In the genomic region with DNA sequence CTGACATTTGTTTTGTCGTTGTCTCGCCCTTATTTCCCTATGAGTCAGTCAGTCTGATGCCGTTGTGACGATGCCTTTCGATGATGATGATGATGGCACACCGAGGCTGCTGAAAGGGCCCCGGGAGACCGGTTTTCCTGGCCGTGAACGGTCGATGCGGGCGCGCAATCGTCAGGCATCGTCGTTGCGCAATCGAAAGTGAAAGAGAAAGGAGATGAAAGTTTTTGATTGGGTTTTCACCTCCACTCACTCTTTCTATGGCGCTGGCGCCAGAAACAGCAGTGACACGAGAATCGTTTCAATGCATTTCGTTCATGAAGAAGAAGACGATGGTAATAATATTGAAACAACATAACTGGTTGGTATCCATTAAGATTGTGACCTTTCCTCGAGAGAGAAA, we compare ENCODE assay signal across 1 worm cellular context.
TF ChIP-seq lines count a peak whose summit lies in the region.

No protein-coding gene starts in this region.

TF ChIP-seq in whole organism, L1 larva, 84 proteins besides CTCF, POLR2A, EP300 and RAD21 (continued from another document):
- peak; percentile 41 for TF ChIP-seq rnt-1 (tag; optimal IDR thresholded peaks at IDR 0.05; lab: Kevin White, UChicago)
- no peak for TF ChIP-seq ceh-63 (GFP tag; optimal IDR thresholded peaks at IDR 0.05; lab: Kevin White, UChicago)
- no peak for TF ChIP-seq mef-2 (tag; optimal IDR thresholded peaks at IDR 0.05; lab: Kevin White, UChicago)
- no peak for TF ChIP-seq lin-39 (tag; optimal IDR thresholded peaks at IDR 0.05; lab: Kevin White, UChicago)
- TF ChIP-seq blmp-1 (tag; optimal IDR thresholded peaks at IDR 0.05; lab: Kevin White, UChicago), result peak; percentile 100
- TF ChIP-seq lin-14 (GFP tag; optimal IDR thresholded peaks at IDR 0.05; lab: Kevin White, UChicago), result peak; percentile 88
- TF ChIP-seq egl-27 (tag; optimal IDR thresholded peaks at IDR 0.05; lab: Kevin White, UChicago), result peak in 1 of 2 experiments; percentile 58
- no peak for TF ChIP-seq fkh-10 (GFP tag; optimal IDR thresholded peaks at IDR 0.05; lab: Kevin White, UChicago)
- peak in 1 of 3 experiments; percentile 8 for TF ChIP-seq dpl-1 (GFP tag; optimal IDR thresholded peaks at IDR 0.05; lab: Kevin White, UChicago)
- TF ChIP-seq unc-130 (tag; optimal IDR thresholded peaks at IDR 0.05; lab: Kevin White, UChicago), result no peak
- TF ChIP-seq nhr-28 (tag; optimal IDR thresholded peaks at IDR 0.05; lab: Kevin White, UChicago), result no peak
- TF ChIP-seq tlp-1 (tag; optimal IDR thresholded peaks at IDR 0.05; lab: Kevin White, UChicago), result no peak
- TF ChIP-seq nhr-76 (tag; optimal IDR thresholded peaks at IDR 0.05; lab: Kevin White, UChicago), result no peak
- no peak for TF ChIP-seq nhr-12 (tag; optimal IDR thresholded peaks at IDR 0.05; lab: Kevin White, UChicago)
- TF ChIP-seq ceh-82 (tag; optimal IDR thresholded peaks at IDR 0.05; lab: Kevin White, UChicago), result no peak
- no peak for TF ChIP-seq aha-1 (tag; optimal IDR thresholded peaks at IDR 0.05; lab: Kevin White, UChicago)
- no peak for TF ChIP-seq tbx-2 (tag; optimal IDR thresholded peaks at IDR 0.05; lab: Kevin White, UChicago)
- TF ChIP-seq fos-1 (tag; optimal IDR thresholded peaks at IDR 0.05; lab: Kevin White, UChicago), result no peak
- TF ChIP-seq jun-1 (tag; optimal IDR thresholded peaks at IDR 0.05; lab: Kevin White, UChicago), result peak; percentile 14
- peak; percentile 51 for TF ChIP-seq snu-23 (GFP tag; optimal IDR thresholded peaks at IDR 0.05; lab: Kevin White, UChicago)
- TF ChIP-seq lin-15B (tag; optimal IDR thresholded peaks at IDR 0.05; lab: Kevin White, UChicago), result no peak
- 0 out of 2 replicates have a peak, but pooled peaks have one; percentile 38 for TF ChIP-seq mab-9 (GFP tag; IDR thresholded peaks at IDR 0.05; lab: Robert Waterston, UW)
- peak; percentile 1 to 14 for TF ChIP-seq efl-1 (optimal IDR thresholded peaks at IDR 0.05; lab: Kevin White, UChicago)
- TF ChIP-seq efl-1 (GFP tag; optimal IDR thresholded peaks at IDR 0.05 in 1 of 2; lab: Kevin White, UChicago), result peak in 1 of 2 experiments; percentile 90
- TF ChIP-seq nhr-84 (tag; optimal IDR thresholded peaks at IDR 0.05; lab: Kevin White, UChicago), result no peak
- no peak for TF ChIP-seq hlh-17 (GFP tag; optimal IDR thresholded peaks at IDR 0.05; lab: Kevin White, UChicago; ENCODE audit: borderline replicate concordance)
- TF ChIP-seq C04F5.9 (tag; optimal IDR thresholded peaks at IDR 0.05; lab: Kevin White, UChicago), result no peak
- no peak for TF ChIP-seq F16B12.6 (tag; optimal IDR thresholded peaks at IDR 0.05; lab: Kevin White, UChicago)
- TF ChIP-seq egl-13 (tag; optimal IDR thresholded peaks at IDR 0.05; lab: Kevin White, UChicago), result no peak
- peak; percentile 27 for TF ChIP-seq skn-1 (tag; optimal IDR thresholded peaks at IDR 0.05; lab: Kevin White, UChicago)
- no peak for TF ChIP-seq unc-62 (GFP tag; optimal IDR thresholded peaks at IDR 0.05; lab: Kevin White, UChicago)
- peak; percentile 63 for TF ChIP-seq nhr-20 (tag; optimal IDR thresholded peaks at IDR 0.05; lab: Kevin White, UChicago)
- no peak for TF ChIP-seq elt-2 (tag; optimal IDR thresholded peaks at IDR 0.05; lab: Kevin White, UChicago)
- TF ChIP-seq dsc-1 (tag; optimal IDR thresholded peaks at IDR 0.05; lab: Kevin White, UChicago), result no peak
- no peak for TF ChIP-seq ztf-11 (tag; optimal IDR thresholded peaks at IDR 0.05; lab: Kevin White, UChicago)
- TF ChIP-seq fkh-4 (tag; optimal IDR thresholded peaks at IDR 0.05; lab: Kevin White, UChicago; ENCODE audit: borderline replicate concordance), result no peak
- no peak for TF ChIP-seq nhr-77 (tag; optimal IDR thresholded peaks at IDR 0.05; lab: Kevin White, UChicago)
